Fruit fly (Drosophila melanogaster): Measurements from ENCODE around the gene CG17744.

The CG17744 gene

dm6 chr3L:6980553-6980952, 46.0 kb downstream of the CG17744 start:
- TF ChIP-seq CG32264 (GFP tag; optimal IDR thresholded peaks at IDR 0.05) (no peak), CG9705 (GFP tag; optimal IDR thresholded peaks at IDR 0.05) (no peak), tai (GFP tag; optimal IDR thresholded peaks at IDR 0.05) (no peak), Dif (GFP tag; optimal IDR thresholded peaks at IDR 0.05; ENCODE audit: partially characterized antibody) (no peak), Mio (GFP tag; optimal IDR thresholded peaks at IDR 0.05) (no peak), Dfd (GFP tag; optimal IDR thresholded peaks at IDR 0.05) (no peak), dsf (GFP tag; optimal IDR thresholded peaks at IDR 0.05; ENCODE audit: borderline replicate concordance) (no peak), Abd-B (GFP tag; optimal IDR thresholded peaks at IDR 0.05) (no peak), Jra (GFP tag; optimal IDR thresholded peaks at IDR 0.05) (no peak), dl (GFP tag; optimal IDR thresholded peaks at IDR 0.05; ENCODE audit: insufficient read depth in 1 of 2, partially characterized antibody in 2 of 2) (no peak), jim (GFP tag; optimal IDR thresholded peaks at IDR 0.05) (no peak), usp (GFP tag; optimal IDR thresholded peaks at IDR 0.05) (no peak), brk (GFP tag; optimal IDR thresholded peaks at IDR 0.05) (no peak), rgr (GFP tag; optimal IDR thresholded peaks at IDR 0.05) (no peak), Hr83 (GFP tag; optimal IDR thresholded peaks at IDR 0.05; ENCODE audit: poor library complexity, severe bottlenecking) (no peak), ey (GFP tag; optimal IDR thresholded peaks at IDR 0.05) (no peak), Hr78 (GFP tag; optimal IDR thresholded peaks at IDR 0.05) (no peak), sage (GFP tag; optimal IDR thresholded peaks at IDR 0.05) (no peak)

- TF ChIP-seq lola (GFP tag; optimal IDR thresholded peaks at IDR 0.05): no peak
- TF ChIP-seq CG9705 (GFP tag; optimal IDR thresholded peaks at IDR 0.05): no peak
- no peak for TF ChIP-seq psq (GFP tag; optimal IDR thresholded peaks at IDR 0.05)
- TF ChIP-seq ey (GFP tag; optimal IDR thresholded peaks at IDR 0.05): no peak
- peak in 1 of 2 experiments; percentile 17 for TF ChIP-seq dl (GFP tag; optimal IDR thresholded peaks at IDR 0.05; ENCODE audit: insufficient read depth in 1 of 2, partially characterized antibody in 2 of 2)
- no peak for TF ChIP-seq br (GFP tag; optimal IDR thresholded peaks at IDR 0.05)
- TF ChIP-seq Jra (GFP tag; optimal IDR thresholded peaks at IDR 0.05): peak; percentile 26
- no peak for TF ChIP-seq pan (optimal IDR thresholded peaks at IDR 0.05)
- TF ChIP-seq rgr (GFP tag; optimal IDR thresholded peaks at IDR 0.05): peak; percentile 19
- peak; percentile 40 for TF ChIP-seq jim (GFP tag; optimal IDR thresholded peaks at IDR 0.05)
- TF ChIP-seq h (GFP tag; optimal IDR thresholded peaks at IDR 0.05): peak; percentile 11
- no peak for TF ChIP-seq Dfd (GFP tag; optimal IDR thresholded peaks at IDR 0.05)
- TF ChIP-seq Rel (GFP tag; optimal IDR thresholded peaks at IDR 0.05): no peak
- TF ChIP-seq Rel (tag; optimal IDR thresholded peaks at IDR 0.05): peak; percentile 95
- peak; percentile 44 for TF ChIP-seq Sp1 (GFP tag; optimal IDR thresholded peaks at IDR 0.05)
- peak; percentile 21 for TF ChIP-seq HLH106 (tag; optimal IDR thresholded peaks at IDR 0.05)
- TF ChIP-seq fru (GFP tag; optimal IDR thresholded peaks at IDR 0.05): peak; percentile 18
- TF ChIP-seq Hnf4 (GFP tag; optimal IDR thresholded peaks at IDR 0.05): peak; percentile 22
- TF ChIP-seq Myc (optimal IDR thresholded peaks at IDR 0.05): peak; percentile 6
- no peak for TF ChIP-seq usp (GFP tag; optimal IDR thresholded peaks at IDR 0.05)
- TF ChIP-seq foxo (GFP tag; optimal IDR thresholded peaks at IDR 0.05): peak in 1 of 2 experiments; percentile 16
Measured at dm6 chr3L:6979387-6980249, 47.0 kb downstream of the CG17744 start, which contains the start of gene Galphai. TSS of gene Galphai (minus strand) at chr3L:6980044.

dm6 chr3L:6978757-6979386, 47.7 kb downstream of the CG17744 start:
- TF ChIP-seq br (GFP tag; optimal IDR thresholded peaks at IDR 0.05) (no peak), Hr83 (GFP tag; optimal IDR thresholded peaks at IDR 0.05; ENCODE audit: poor library complexity, severe bottlenecking) (no peak), rgr (GFP tag; optimal IDR thresholded peaks at IDR 0.05) (no peak), fru (GFP tag; optimal IDR thresholded peaks at IDR 0.05) (no peak), Rel (GFP tag; optimal IDR thresholded peaks at IDR 0.05) (no peak), Rel (tag; optimal IDR thresholded peaks at IDR 0.05) (no peak), psq (GFP tag; optimal IDR thresholded peaks at IDR 0.05) (no peak)

- TF ChIP-seq ey (GFP tag; optimal IDR thresholded peaks at IDR 0.05): no peak
- TF ChIP-seq GATAd (GFP tag; optimal IDR thresholded peaks at IDR 0.05): no peak
- TF ChIP-seq Rel (GFP tag; optimal IDR thresholded peaks at IDR 0.05): no peak
- TF ChIP-seq Rel (tag; optimal IDR thresholded peaks at IDR 0.05): no peak
- no peak for TF ChIP-seq usp (GFP tag; optimal IDR thresholded peaks at IDR 0.05)
Measured at dm6 chr3L:6978030-6978683, 48.4 kb downstream of the CG17744 start.
